Fruit fly (Drosophila melanogaster) whole organism: Measurements from ENCODE around the gene Rtnl2.

Experiments
- CG8478 ChIP-seq: fragments of >200 bp; optimal IDR thresholded peaks from 2 replicates; lab custom pipeline; 2018; ENCODE audit warnings: inconsistent platforms
- Dll ChIP-seq: fragments of >200 bp; optimal IDR thresholded peaks from 2 replicates; lab custom pipeline; 2017
- EcR ChIP-seq, 2 experiments: fragments of >200 bp; optimal IDR thresholded peaks; 2 replicates each; lab custom pipeline; 2017; ENCODE audit warnings: missing biosample characterization in 2 of 2, missing genetic modification characterization in 2 of 2, missing genetic modification reagents in 2 of 2
- psq ChIP-seq: fragments of >200 bp; optimal IDR thresholded peaks from 2 replicates; lab custom pipeline; 2017
- usp ChIP-seq: fragments of >200 bp; optimal IDR thresholded peaks from 2 replicates; lab custom pipeline; 2017; ENCODE audit warnings: missing biosample characterization, missing genetic modification characterization, mixed read lengths

DNA sequence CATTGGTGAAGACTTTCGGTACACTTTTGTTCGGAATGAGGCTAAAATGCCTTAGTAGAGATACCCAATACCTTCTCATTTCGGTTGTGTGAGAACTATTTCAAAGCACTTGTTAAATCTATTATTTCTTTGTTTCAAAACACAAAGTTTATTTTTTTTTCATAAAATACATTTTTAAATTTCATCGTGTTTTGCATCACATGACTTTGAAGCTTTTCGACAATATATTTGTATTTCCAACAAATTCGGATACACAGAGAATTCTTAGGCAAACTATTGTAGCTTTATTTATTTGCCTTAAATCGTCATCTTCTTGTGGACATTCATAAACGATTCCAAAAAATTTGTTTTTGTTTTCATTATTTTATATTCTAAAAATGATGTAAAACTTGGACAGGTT, 36.3 kb downstream of the Rtnl2 start, which contains the start of gene alpha-Est10:
- TF ChIP-seq psq (lab: Kevin White, UChicago) (no peak), CG8478 (lab: Kevin White, UChicago) (no peak), usp (no peak), Dll (lab: Kevin White, UChicago) (no peak), EcR (GFP tag; optimal IDR thresholded peaks at IDR 0.05; lab: Kevin White, UChicago) (no peak)
